Worm (Caenorhabditis elegans) whole organism, midembryonic: Measurements from ENCODE around the gene nphp-1.

Experiments
- T22C8.4 ChIP-seq: fragments of 200-800 bp; sonication (Bioruptor generic); IDR thresholded peaks from 2 replicates; pipeline ENCODE4 v1.3.6; 2022; ENCODE audit warnings: missing genetic modification characterization, missing compliant biosample characterization
- cog-1 ChIP-seq: sonication (generic microtip); optimal IDR thresholded peaks from 2 replicates; lab custom pipeline; 2016; ENCODE audit warnings: missing genetic modification characterization, missing compliant biosample characterization
- flt-1 ChIP-seq: fragments of 200-800 bp; sonication (Bioruptor generic); IDR thresholded peaks from 2 replicates; pipeline ENCODE4 v1.3.6; 2022; ENCODE audit warnings: missing genetic modification characterization, missing compliant biosample characterization
- klf-2 ChIP-seq: fragments of 200-800 bp; sonication (Bioruptor generic); conservative IDR thresholded peaks from 2 replicates; pipeline ENCODE4 v1.3.6; 2022; ENCODE audit warnings: missing genetic modification reagents, missing genetic modification characterization, missing compliant biosample characterization
- med-1 ChIP-seq: sonication (generic microtip); optimal IDR thresholded peaks from 2 replicates; lab custom pipeline; 2017; ENCODE audit warnings: missing genetic modification characterization, mild to moderate bottlenecking, missing compliant biosample characterization, antibody characterized with exemption, missing genetic modification reagents; ENCODE audit not compliant: insufficient read depth
- ref-1 ChIP-seq: fragments of 200-800 bp; sonication (Bioruptor generic); conservative IDR thresholded peaks from 2 replicates; pipeline ENCODE4 v1.3.6; 2022; ENCODE audit warnings: missing genetic modification reagents, missing genetic modification characterization, missing compliant biosample characterization
- tab-1 ChIP-seq: fragments of 200-800 bp; sonication (Bioruptor generic); IDR thresholded peaks from 2 replicates; pipeline ENCODE4 v1.3.6; 2022; ENCODE audit warnings: missing genetic modification characterization, missing compliant biosample characterization
- ztf-23 ChIP-seq: fragments of 200-800 bp; sonication (Bioruptor generic); IDR thresholded peaks from 2 replicates; pipeline ENCODE4 v1.3.6; 2022; ENCODE audit warnings: missing genetic modification reagents, missing genetic modification characterization, missing compliant biosample characterization
- ztf-29 ChIP-seq: fragments of 200-800 bp; sonication (Bioruptor generic); IDR thresholded peaks from 2 replicates; pipeline ENCODE4 v1.3.6; 2022; ENCODE audit warnings: missing genetic modification reagents, missing genetic modification characterization, missing compliant biosample characterization

nphp-1 gene

ce11 chrII:10662279-10662678, 10.2 kb upstream of the nphp-1 start:
- TF ChIP-seq klf-2, result no peak
- 0 out of 2 replicates have a peak, but pooled peaks have one; percentile 35 for TF ChIP-seq flt-1 (GFP tag; lab: Robert Waterston, UW)

ce11 chrII:10661448-10662064, 9.5 kb upstream of the nphp-1 start:
- TF ChIP-seq ztf-23 (no peak), cog-1 (no peak), med-1 (GFP tag; lab: Kevin White, UChicago) (no peak), ref-1 (GFP tag; lab: Robert Waterston, UW) (no peak), ztf-29 (no peak), flt-1 (GFP tag; lab: Robert Waterston, UW) (no peak), klf-2 (no peak), tab-1 (GFP tag; lab: Robert Waterston, UW) (no peak)

ce11 chrII:10660892-10661291, 8.8 kb upstream of the nphp-1 start, which contains the start of gene marc-2:
TSS of gene marc-2 (minus strand) at chrII:10660992.
- TF ChIP-seq cog-1, result no peak
- no peak for TF ChIP-seq flt-1 (GFP tag; lab: Robert Waterston, UW)
- no peak for TF ChIP-seq tab-1 (GFP tag; lab: Robert Waterston, UW)
- no peak for TF ChIP-seq med-1 (GFP tag; lab: Kevin White, UChicago)
- TF ChIP-seq ztf-29, result no peak
- TF ChIP-seq ztf-23, result no peak
- TF ChIP-seq klf-2, result no peak
- no peak for TF ChIP-seq ref-1 (GFP tag; lab: Robert Waterston, UW)
- no peak for TF ChIP-seq T22C8.4

DNA sequence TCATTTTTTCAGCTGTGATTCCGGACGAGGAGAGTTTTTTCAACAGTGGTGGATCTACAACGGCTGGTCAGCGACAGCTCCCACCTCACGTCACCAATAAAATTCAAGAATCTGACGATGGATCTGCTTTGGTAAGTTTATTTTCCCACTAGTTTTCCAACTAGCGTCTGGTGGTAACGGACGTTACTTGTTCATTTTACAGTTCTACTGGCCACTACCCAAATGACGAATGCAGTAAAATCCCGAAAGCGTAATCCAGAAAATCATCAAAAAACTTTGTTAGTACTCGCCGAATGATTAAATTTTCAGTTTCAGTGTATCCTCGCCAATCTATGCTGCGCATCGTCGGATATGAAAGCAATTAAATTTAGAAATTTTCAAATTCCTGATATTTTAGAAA, 7.5 kb upstream of the nphp-1 start:
- TF ChIP-seq ztf-29 (no peak), T22C8.4 (no peak), tab-1 (GFP tag; lab: Robert Waterston, UW) (no peak), cog-1 (no peak), ref-1 (GFP tag; lab: Robert Waterston, UW) (no peak), ztf-23 (no peak)

DNA sequence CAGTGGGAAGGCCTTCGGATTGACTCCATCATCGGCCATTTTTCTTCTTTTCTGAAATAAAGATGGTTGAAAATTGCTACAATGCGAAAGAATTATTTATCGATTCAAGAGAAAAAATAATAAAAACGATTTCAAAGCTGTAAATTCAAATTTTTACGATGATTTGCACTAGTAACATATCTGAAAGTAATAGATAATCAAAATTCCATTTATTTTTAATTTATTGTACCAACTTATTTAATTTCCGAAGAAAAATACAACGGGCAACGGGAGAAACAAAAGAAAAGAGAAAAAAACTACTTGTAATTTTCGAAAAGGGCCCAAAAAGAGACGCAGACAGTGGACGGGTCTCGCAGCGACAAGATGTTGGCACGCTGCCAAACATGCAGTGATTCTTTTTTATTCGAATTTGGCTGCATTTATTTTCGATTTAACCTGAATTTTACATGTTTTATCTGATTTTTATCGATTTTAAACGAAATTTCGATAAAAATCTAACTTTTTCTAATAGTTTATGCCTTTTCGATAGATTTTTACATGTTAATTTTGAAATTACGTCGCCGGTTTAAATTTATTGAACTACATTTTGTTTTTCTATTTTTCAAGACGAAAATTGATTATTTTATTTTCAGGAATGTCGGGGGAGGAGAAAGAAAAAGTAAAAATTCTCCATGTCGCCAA, 6.7 kb upstream of the nphp-1 start, which contains the start of the genes snu-13 and rsp-7:
snu-13 (minus strand) TSS at position 51 of the 681 bp plus-strand sequence.
rsp-7 (plus strand) TSS at position 631 of the 681 bp plus-strand sequence.
- TF ChIP-seq klf-2 (no peak), cog-1 (peak; percentile 45)

DNA sequence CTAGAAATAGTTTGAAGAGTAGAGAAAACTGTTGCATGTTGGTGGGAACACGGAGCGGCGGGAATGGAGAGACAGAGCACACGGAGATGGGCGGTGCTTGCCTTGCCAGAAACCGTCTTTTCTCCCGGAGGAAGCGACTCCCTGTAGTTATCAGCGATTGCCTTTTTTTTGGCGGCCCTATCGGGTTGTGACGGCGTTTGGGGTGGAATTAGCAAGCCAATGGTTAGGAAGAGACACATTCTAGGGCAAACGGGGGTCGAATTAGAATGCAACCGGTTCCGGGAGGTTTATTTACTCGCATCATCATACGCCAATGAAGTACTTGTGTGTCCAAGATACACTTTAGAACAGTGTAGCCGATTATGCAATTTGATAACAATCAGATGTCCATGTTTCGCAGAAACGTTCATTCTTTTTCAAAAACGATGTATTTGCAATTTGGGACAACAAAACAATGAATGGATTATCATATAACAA, 5.6 kb upstream of the nphp-1 start, which contains the start of gene lact-3:
lact-3 (minus strand) TSS at position 51 of the 477 bp plus-strand sequence.
- TF ChIP-seq klf-2, result no peak

DNA sequence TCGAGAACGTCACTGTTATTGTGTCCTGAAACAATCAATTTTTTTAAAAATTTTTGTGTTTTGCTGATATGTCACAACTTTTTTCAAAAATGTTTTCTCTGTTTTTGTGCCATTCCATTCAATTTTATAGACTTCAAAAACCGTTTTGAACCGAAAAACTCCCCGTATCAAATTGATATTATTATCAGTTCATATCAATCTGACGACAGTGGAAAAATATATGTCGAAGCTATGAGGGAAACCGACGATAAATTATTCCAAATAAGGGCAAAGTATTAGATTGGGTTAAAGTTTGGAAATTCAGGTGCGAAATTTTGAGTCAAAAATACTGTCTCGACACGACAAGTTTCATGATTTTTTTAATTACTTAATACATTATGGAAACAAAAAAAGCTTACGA, 4.3 kb upstream of the nphp-1 start:
- TF ChIP-seq tab-1 (GFP tag; lab: Robert Waterston, UW) (no peak), ztf-23 (no peak), klf-2 (no peak), flt-1 (GFP tag; lab: Robert Waterston, UW) (no peak), cog-1 (no peak), ztf-29 (no peak), T22C8.4 (no peak), med-1 (GFP tag; lab: Kevin White, UChicago) (no peak), ref-1 (GFP tag; lab: Robert Waterston, UW) (no peak)

DNA sequence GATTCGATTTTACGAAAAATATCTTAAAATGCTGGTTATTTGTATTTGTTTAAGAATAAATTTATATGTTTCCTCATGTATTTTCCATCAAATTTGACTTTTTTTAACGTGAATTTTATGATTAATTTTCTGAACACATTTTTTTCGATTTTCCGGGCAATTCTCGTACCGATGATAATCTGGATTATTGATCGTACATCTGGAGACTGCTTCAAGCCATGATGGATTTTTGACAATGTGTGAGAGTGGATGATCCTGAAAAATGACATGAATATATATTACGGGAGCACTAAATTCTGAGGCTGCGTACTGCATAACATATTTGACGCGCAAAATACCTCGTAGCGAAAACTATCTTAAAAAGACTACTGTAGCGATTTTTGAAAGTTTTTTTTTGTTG, 2.4 kb upstream of the nphp-1 start:
- TF ChIP-seq med-1 (GFP tag; lab: Kevin White, UChicago), result no peak

ce11 chrII:10653559-10653958, 1.5 kb upstream of the nphp-1 start:
- no peak for TF ChIP-seq T22C8.4
- no peak for TF ChIP-seq ztf-29
- no peak for TF ChIP-seq flt-1 (GFP tag; lab: Robert Waterston, UW)
- TF ChIP-seq ztf-23, result no peak
- TF ChIP-seq med-1 (GFP tag; lab: Kevin White, UChicago), result no peak
- TF ChIP-seq klf-2, result no peak
- no peak for TF ChIP-seq tab-1 (GFP tag; lab: Robert Waterston, UW)
- no peak for TF ChIP-seq ref-1 (GFP tag; lab: Robert Waterston, UW)
- TF ChIP-seq cog-1, result no peak

ce11 chrII:10646901-10647566, 5.0 kb downstream of the nphp-1 start, which contains the start of gene M28.10:
TSS of gene M28.10 (plus strand) at chrII:10647516.
- TF ChIP-seq cog-1 (no peak), flt-1 (GFP tag; lab: Robert Waterston, UW) (no peak)

ce11 chrII:10643403-10643802, 8.7 kb downstream of the nphp-1 start, which contains the start of gene M28.4:
TSS of gene M28.4 (plus strand) at chrII:10643703.
- no peak for TF ChIP-seq flt-1 (GFP tag; lab: Robert Waterston, UW)
- no peak for TF ChIP-seq klf-2
- no peak for TF ChIP-seq med-1 (GFP tag; lab: Kevin White, UChicago)
- no peak for TF ChIP-seq ztf-23
- TF ChIP-seq T22C8.4, result no peak
- TF ChIP-seq cog-1, result no peak
